Worm (Caenorhabditis elegans): ENCODE results near the gene T01B7.13.

- TF ChIP-seq lsy-2 (tag; optimal IDR thresholded peaks at IDR 0.05) (no peak), unc-39 (tag; optimal IDR thresholded peaks at IDR 0.05) (no peak), skn-1 (tag; optimal IDR thresholded peaks at IDR 0.05) (no peak), sma-9 (GFP tag; optimal IDR thresholded peaks at IDR 0.05) (no peak), sma-9 (tag; optimal IDR thresholded peaks at IDR 0.05) (no peak), mab-5 (tag; optimal IDR thresholded peaks at IDR 0.05) (no peak), aly-2 (tag; optimal IDR thresholded peaks at IDR 0.05) (no peak), lin-39 (tag; optimal IDR thresholded peaks at IDR 0.05) (no peak), nhr-237 (tag; optimal IDR thresholded peaks at IDR 0.05) (no peak), elt-3 (tag; optimal IDR thresholded peaks at IDR 0.05) (no peak), nhr-12 (tag; optimal IDR thresholded peaks at IDR 0.05) (no peak), R02D3.7 (tag; optimal IDR thresholded peaks at IDR 0.05) (no peak)
Observed at ce11 chrII:8668871-8669270, 46.3 kb upstream of the T01B7.13 start.
